Fruit fly (Drosophila melanogaster) whole organism, adult: ENCODE data around the gene firl.

ENCODE experiments used
- CG11617 ChIP-seq: fragments of 200-800 bp; sonication (Bioruptor generic); optimal IDR thresholded peaks from 2 replicates; lab custom pipeline; 2017; ENCODE audit warnings: mild to moderate bottlenecking, missing biosample characterization, missing genetic modification reagents, missing genetic modification characterization
- CG12768 ChIP-seq: fragments of 200-800 bp; sonication (Bioruptor generic); optimal IDR thresholded peaks from 2 replicates; lab custom pipeline; 2017; ENCODE audit warnings: missing biosample characterization, missing genetic modification characterization, mild to moderate bottlenecking, moderate library complexity, missing genetic modification reagents
- CG14711 ChIP-seq: fragments of 200-800 bp; sonication (Bioruptor generic); optimal IDR thresholded peaks from 2 replicates; lab custom pipeline; 2018; ENCODE audit warnings: missing biosample characterization, mild to moderate bottlenecking, missing genetic modification characterization, moderate library complexity
- CG1620 ChIP-seq: fragments of 200-800 bp; sonication (Bioruptor generic); optimal IDR thresholded peaks from 2 replicates; lab custom pipeline; 2016; ENCODE audit warnings: missing biosample characterization, missing genetic modification characterization
- CG33017 ChIP-seq: fragments of 200-800 bp; sonication (Bioruptor generic); optimal IDR thresholded peaks from 2 replicates; lab custom pipeline; 2018; ENCODE audit warnings: missing biosample characterization, mild to moderate bottlenecking, missing genetic modification characterization, moderate library complexity
- CG5204 ChIP-seq: fragments of 200-800 bp; sonication (Bioruptor generic); optimal IDR thresholded peaks from 2 replicates; lab custom pipeline; 2016; ENCODE audit warnings: missing biosample characterization, missing genetic modification characterization
- CG7045 ChIP-seq: fragments of 200-800 bp; sonication (Bioruptor generic); optimal IDR thresholded peaks from 2 replicates; lab custom pipeline; 2017; ENCODE audit warnings: missing biosample characterization, mild to moderate bottlenecking, missing genetic modification characterization
- CG7101 ChIP-seq: fragments of 200-800 bp; sonication (Bioruptor generic); optimal IDR thresholded peaks from 2 replicates; lab custom pipeline; 2018; ENCODE audit warnings: missing biosample characterization, mild to moderate bottlenecking, missing genetic modification characterization, moderate library complexity
- Clk ChIP-seq: fragments of 200-800 bp; sonication (Bioruptor generic); optimal IDR thresholded peaks from 2 replicates; lab custom pipeline; 2017; ENCODE audit warnings: missing biosample characterization, missing genetic modification characterization
- Crg-1 ChIP-seq: fragments of 200-800 bp; sonication (Bioruptor generic); optimal IDR thresholded peaks from 2 replicates; lab custom pipeline; 2016; ENCODE audit warnings: missing biosample characterization, missing genetic modification characterization
- Hr96 ChIP-seq: fragments of 200-800 bp; sonication (Bioruptor generic); optimal IDR thresholded peaks from 2 replicates; lab custom pipeline; 2016; ENCODE audit warnings: missing biosample characterization, missing genetic modification characterization
- Mnt ChIP-seq: fragments of 200-800 bp; sonication (Bioruptor generic); optimal IDR thresholded peaks from 2 replicates; lab custom pipeline; 2016; ENCODE audit warnings: missing biosample characterization, mild to moderate bottlenecking, missing genetic modification characterization
- bab1 ChIP-seq: fragments of 200-800 bp; sonication (Bioruptor generic); optimal IDR thresholded peaks from 3 replicates; lab custom pipeline; 2019; ENCODE audit warnings: missing biosample characterization, mild to moderate bottlenecking, missing genetic modification characterization, moderate library complexity
- cic ChIP-seq: fragments of 200-800 bp; sonication (Bioruptor generic); optimal IDR thresholded peaks from 2 replicates; lab custom pipeline; 2017; ENCODE audit warnings: missing biosample characterization, mild to moderate bottlenecking, missing genetic modification characterization, moderate library complexity
- cnc ChIP-seq, 2 experiments: fragments of >200 bp; optimal IDR thresholded peaks; 2 replicates each; lab custom pipeline; 2017
- kay ChIP-seq: fragments of 200-800 bp; sonication (Bioruptor generic); peaks from one replicate; lab custom pipeline; 2016; ENCODE audit warnings: missing biosample characterization, missing genetic modification characterization, borderline replicate concordance
- ovo ChIP-seq: fragments of 200-800 bp; sonication (Bioruptor generic); optimal IDR thresholded peaks from 2 replicates; lab custom pipeline; 2016; ENCODE audit warnings: missing biosample characterization, missing genetic modification characterization
- pad ChIP-seq: fragments of 200-800 bp; sonication (Bioruptor generic); optimal IDR thresholded peaks from 3 replicates; lab custom pipeline; 2017; ENCODE audit warnings: missing biosample characterization, missing genetic modification characterization, mild to moderate bottlenecking, moderate library complexity, missing genetic modification reagents
- tj ChIP-seq: fragments of 200-800 bp; sonication (Bioruptor generic); optimal IDR thresholded peaks from 3 replicates; lab custom pipeline; 2017; ENCODE audit warnings: missing biosample characterization, mild to moderate bottlenecking, missing genetic modification characterization, moderate library complexity
- toe ChIP-seq: fragments of 200-800 bp; sonication (Bioruptor generic); optimal IDR thresholded peaks from 2 replicates; lab custom pipeline; 2016; ENCODE audit warnings: missing biosample characterization, missing genetic modification characterization

Gene firl

dm6 chr2L:12045941-12046855 is 20.4 kb downstream of the firl start, which contains the start of gene CG6770:
Gene CG6770 (minus strand): TSS chr2L:12046118.
- peak; percentile 93 for TF ChIP-seq kay
- TF ChIP-seq CG33017 (tag; lab: Kevin White, UChicago), result peak; percentile 97
- no peak for TF ChIP-seq cnc (optimal IDR thresholded peaks at IDR 0.05; lab: Kevin White, UChicago)
- TF ChIP-seq Hr96 (GFP tag; lab: Kevin White, UChicago), result peak; percentile 75
- TF ChIP-seq tj (GFP tag; lab: Kevin White, UChicago), result peak; percentile 96
- peak; percentile 43 for TF ChIP-seq pad
- peak; percentile 100 for TF ChIP-seq CG14711 (tag; lab: Kevin White, UChicago)
- peak; percentile 85 for TF ChIP-seq toe (GFP tag; lab: Kevin White, UChicago)
- TF ChIP-seq CG11617 (GFP tag; lab: Kevin White, UChicago), result peak; percentile 95
- peak; percentile 70 for TF ChIP-seq Mnt (GFP tag; lab: Kevin White, UChicago)
- TF ChIP-seq Crg-1 (GFP tag; lab: Kevin White, UChicago), result peak; percentile 74
- TF ChIP-seq ovo (GFP tag; lab: Kevin White, UChicago), result peak; percentile 27
- peak; percentile 82 for TF ChIP-seq CG7045 (GFP tag; lab: Kevin White, UChicago)
- peak; percentile 92 for TF ChIP-seq CG12768 (GFP tag; lab: Kevin White, UChicago)
- TF ChIP-seq bab1 (GFP tag; lab: Kevin White, UChicago), result peak; percentile 89
- TF ChIP-seq Clk, result no peak
- TF ChIP-seq CG5204 (GFP tag; lab: Kevin White, UChicago), result peak; percentile 85
- TF ChIP-seq CG7101 (tag; lab: Kevin White, UChicago), result peak; percentile 97
- TF ChIP-seq CG1620 (GFP tag; lab: Kevin White, UChicago), result peak; percentile 79
- peak; percentile 45 for TF ChIP-seq cic (GFP tag; lab: Kevin White, UChicago)

DNA sequence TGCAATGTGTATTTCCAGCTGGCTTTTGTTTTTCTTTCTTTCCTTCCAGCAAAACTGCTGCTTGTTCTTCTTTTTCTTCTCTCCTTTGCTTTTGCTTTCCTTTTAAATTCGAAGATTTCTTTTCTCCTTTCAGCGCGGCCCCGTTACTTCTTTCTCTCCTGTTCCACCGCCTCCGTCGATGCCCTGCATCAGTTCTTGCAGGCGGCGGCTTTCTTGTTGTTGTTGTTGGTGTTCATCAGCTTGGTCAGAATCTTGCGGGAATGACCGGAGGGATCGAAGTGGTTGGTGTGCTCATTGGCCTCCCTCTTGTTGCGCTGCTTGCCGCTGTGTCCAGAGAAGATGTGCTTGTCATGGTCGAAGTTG is 21.0 kb downstream of the firl start:
- peak in 1 of 2 experiments; percentile 48 for TF ChIP-seq cnc (optimal IDR thresholded peaks at IDR 0.05; lab: Kevin White, UChicago)
- no peak for TF ChIP-seq Clk
- TF ChIP-seq pad, result peak; percentile 81
- TF ChIP-seq cic (GFP tag; lab: Kevin White, UChicago), result no peak

dm6 chr2L:12044613-12045350 is 21.8 kb downstream of the firl start, which contains the start of gene CG6785:
Gene CG6785 (minus strand): TSS chr2L:12045200.
- TF ChIP-seq CG1620 (GFP tag; lab: Kevin White, UChicago) (peak; percentile 71), CG11617 (GFP tag; lab: Kevin White, UChicago) (peak; percentile 95), pad (peak; percentile 69), CG7101 (tag; lab: Kevin White, UChicago) (peak; percentile 96), tj (GFP tag; lab: Kevin White, UChicago) (peak; percentile 81), Crg-1 (GFP tag; lab: Kevin White, UChicago) (peak; percentile 92), Mnt (GFP tag; lab: Kevin White, UChicago) (peak; percentile 78), cic (GFP tag; lab: Kevin White, UChicago) (peak; percentile 87), ovo (GFP tag; lab: Kevin White, UChicago) (peak; percentile 73), CG12768 (GFP tag; lab: Kevin White, UChicago) (peak; percentile 90), toe (GFP tag; lab: Kevin White, UChicago) (peak; percentile 60), bab1 (GFP tag; lab: Kevin White, UChicago) (peak; percentile 93), Clk (peak; percentile 56), CG7045 (GFP tag; lab: Kevin White, UChicago) (peak; percentile 83), CG5204 (GFP tag; lab: Kevin White, UChicago) (peak; percentile 79), Hr96 (GFP tag; lab: Kevin White, UChicago) (peak; percentile 61), cnc (optimal IDR thresholded peaks at IDR 0.05; lab: Kevin White, UChicago) (no peak), kay (peak; percentile 96), CG33017 (tag; lab: Kevin White, UChicago) (peak; percentile 88), CG14711 (tag; lab: Kevin White, UChicago) (peak; percentile 87)

dm6 chr2L:12040510-12040909 is 26.1 kb downstream of the firl start, which contains the start of gene CG6766:
Gene CG6766 (minus strand): TSS chr2L:12040689.
- peak; percentile 18 for TF ChIP-seq tj (GFP tag; lab: Kevin White, UChicago)
- no peak for TF ChIP-seq CG1620 (GFP tag; lab: Kevin White, UChicago)
- TF ChIP-seq CG5204 (GFP tag; lab: Kevin White, UChicago), result no peak
- peak; percentile 51 for TF ChIP-seq bab1 (GFP tag; lab: Kevin White, UChicago)

- no peak for TF ChIP-seq tj (GFP tag; lab: Kevin White, UChicago)
- no peak for TF ChIP-seq CG12768 (GFP tag; lab: Kevin White, UChicago)
- TF ChIP-seq CG1620 (GFP tag; lab: Kevin White, UChicago), result no peak
- peak; percentile 13 for TF ChIP-seq ovo (GFP tag; lab: Kevin White, UChicago)
- no peak for TF ChIP-seq toe (GFP tag; lab: Kevin White, UChicago)
- TF ChIP-seq Mnt (GFP tag; lab: Kevin White, UChicago), result peak; percentile 81
- no peak for TF ChIP-seq cic (GFP tag; lab: Kevin White, UChicago)
Observed at dm6 chr2L:12038177-12038581, 28.4 kb downstream of the firl start, which contains the start of gene Tom70. Gene Tom70 (minus strand): TSS chr2L:12038511.
